Fruit fly (Drosophila melanogaster) whole organism, embryonic: ENCODE measurements around the gene TfAP-2.
A peak's percentile ranks its signal among the peaks of the same experiment; 100 is the strongest.

Experiments
- Awh ChIP-seq: fragments of 200-800 bp; sonication (Bioruptor generic); IDR thresholded peaks from 2 replicates; pipeline ENCODE4, ENCODE4 v1.3.6; 2022; ENCODE audit warnings: missing biosample characterization, missing genetic modification characterization
- Blimp-1 ChIP-seq: fragments of 200-800 bp; sonication (Bioruptor generic); optimal IDR thresholded peaks from 3 replicates; lab custom pipeline; 2018; ENCODE audit warnings: missing biosample characterization, missing genetic modification characterization, mild to moderate bottlenecking, moderate library complexity, missing genetic modification reagents
- CG10431 ChIP-seq: fragments of 200-800 bp; sonication (Bioruptor generic); optimal IDR thresholded peaks from 3 replicates; lab custom pipeline; 2018; ENCODE audit warnings: missing biosample characterization, mild to moderate bottlenecking, missing genetic modification characterization
- CG10959 ChIP-seq: fragments of 200-800 bp; sonication (Bioruptor generic); IDR thresholded peaks from 2 replicates; pipeline ENCODE4 v1.3.6; 2022; ENCODE audit warnings: missing biosample characterization, missing genetic modification characterization
- CG30403 ChIP-seq: fragments of 200-800 bp; sonication (Bioruptor generic); optimal IDR thresholded peaks from 3 replicates; lab custom pipeline; 2016; ENCODE audit warnings: missing biosample characterization, missing genetic modification characterization
- CG34376 ChIP-seq: fragments of 200-800 bp; sonication (Bioruptor generic); optimal IDR thresholded peaks from 2 replicates; lab custom pipeline; 2018; ENCODE audit warnings: missing biosample characterization, mild to moderate bottlenecking, missing genetic modification characterization
- CG42726 ChIP-seq: fragments of 200-800 bp; sonication (Bioruptor generic); IDR thresholded peaks from 2 replicates; pipeline ENCODE4 v1.3.6; 2022; ENCODE audit warnings: missing biosample characterization, missing genetic modification characterization; ENCODE audit not compliant: partially characterized antibody
- CG43689 ChIP-seq: fragments of 200-800 bp; sonication (Bioruptor generic); IDR thresholded peaks from 2 replicates; pipeline ENCODE4 v1.3.6; 2022; ENCODE audit warnings: missing biosample characterization, missing genetic modification characterization
- CG4707 ChIP-seq: fragments of 200-800 bp; sonication (Bioruptor generic); optimal IDR thresholded peaks from 2 replicates; lab custom pipeline; 2018; ENCODE audit warnings: missing biosample characterization, mild to moderate bottlenecking, missing genetic modification characterization, moderate library complexity
- CG7987 ChIP-seq: fragments of 200-800 bp; sonication (Bioruptor generic); optimal IDR thresholded peaks from 2 replicates; lab custom pipeline; 2018; ENCODE audit warnings: missing biosample characterization, mild to moderate bottlenecking, missing genetic modification characterization, moderate library complexity
- CG8944 ChIP-seq: fragments of 200-800 bp; sonication (Bioruptor generic); optimal IDR thresholded peaks from 3 replicates; lab custom pipeline; 2016; ENCODE audit warnings: missing biosample characterization, missing genetic modification characterization
- CG9609 ChIP-seq: fragments of 200-800 bp; sonication (Bioruptor generic); optimal IDR thresholded peaks from 3 replicates; lab custom pipeline; 2016; ENCODE audit warnings: missing biosample characterization, missing genetic modification characterization
- D19B ChIP-seq: fragments of 200-800 bp; sonication (Bioruptor generic); optimal IDR thresholded peaks from 2 replicates; lab custom pipeline; 2017; ENCODE audit warnings: missing biosample characterization, mild to moderate bottlenecking, missing genetic modification characterization
- Ets65A ChIP-seq: fragments of 200-800 bp; sonication (Bioruptor generic); peaks from one replicate; lab custom pipeline; 2016; ENCODE audit warnings: missing biosample characterization, missing genetic modification characterization
- H15 ChIP-seq: fragments of 200-800 bp; sonication (Bioruptor generic); IDR thresholded peaks from 3 replicates; pipeline ENCODE4 v1.3.6; 2022; ENCODE audit warnings: missing biosample characterization, missing genetic modification characterization
- Max ChIP-seq: fragments of 200-800 bp; sonication (Bioruptor generic); optimal IDR thresholded peaks from 2 replicates; lab custom pipeline; 2016; ENCODE audit warnings: missing biosample characterization, mild to moderate bottlenecking, missing genetic modification characterization
- Med ChIP-seq: fragments of 200-800 bp; sonication (Bioruptor generic); peaks from one replicate; lab custom pipeline; 2016; ENCODE audit warnings: missing biosample characterization, missing genetic modification characterization, mild to moderate bottlenecking, inconsistent platforms, moderate library complexity
- Myb ChIP-seq: fragments of 200-800 bp; sonication (Bioruptor generic); optimal IDR thresholded peaks from 2 replicates; lab custom pipeline; 2016; ENCODE audit warnings: missing biosample characterization, missing genetic modification characterization
- NfI ChIP-seq: fragments of 200-800 bp; sonication (Bioruptor generic); optimal IDR thresholded peaks from 3 replicates; lab custom pipeline; 2018; ENCODE audit warnings: missing biosample characterization, mild to moderate bottlenecking, missing genetic modification characterization, moderate library complexity
- Pdp1 ChIP-seq, 2 experiments: fragments of 200-800 bp; sonication (Bioruptor generic); optimal IDR thresholded peaks; 3 replicates each; lab custom pipeline; 2016; ENCODE audit warnings: missing biosample characterization in 2 of 2, missing genetic modification characterization in 2 of 2, mild to moderate bottlenecking in 1 of 2, moderate library complexity in 1 of 2
- Rx ChIP-seq: fragments of 200-800 bp; sonication (Bioruptor generic); IDR thresholded peaks from 2 replicates; pipeline ENCODE4 v1.3.6; 2022; ENCODE audit warnings: missing biosample characterization, missing genetic modification characterization
- ash1 ChIP-seq: fragments of 200-800 bp; sonication (Bioruptor generic); optimal IDR thresholded peaks from 2 replicates; lab custom pipeline; 2018; ENCODE audit warnings: missing biosample characterization, mild to moderate bottlenecking, missing genetic modification characterization
- crol ChIP-seq: fragments of 200-800 bp; sonication (Bioruptor generic); IDR thresholded peaks from 2 replicates; pipeline ENCODE4 v1.3.6; 2022; ENCODE audit warnings: missing biosample characterization, missing genetic modification characterization
- danr ChIP-seq: fragments of 200-800 bp; sonication (Bioruptor generic); IDR thresholded peaks from 2 replicates; pipeline ENCODE4 v1.3.6; 2022; ENCODE audit warnings: missing biosample characterization, missing genetic modification characterization
- grn ChIP-seq: fragments of 200-800 bp; sonication (Bioruptor generic); optimal IDR thresholded peaks from 3 replicates; lab custom pipeline; 2017; ENCODE audit warnings: missing biosample characterization, missing genetic modification characterization
- inv ChIP-seq: fragments of 200-800 bp; sonication (Bioruptor generic); IDR thresholded peaks from 2 replicates; pipeline ENCODE4 v1.3.6; 2022; ENCODE audit warnings: missing biosample characterization, missing genetic modification characterization; ENCODE audit not compliant: partially characterized antibody
- onecut ChIP-seq: fragments of 200-800 bp; sonication (Bioruptor generic); IDR thresholded peaks from 2 replicates; pipeline ENCODE4 v1.3.6; 2022; ENCODE audit warnings: missing biosample characterization, missing genetic modification characterization
- ranshi ChIP-seq: fragments of 200-800 bp; sonication (Bioruptor generic); IDR thresholded peaks from 2 replicates; pipeline ENCODE4 v1.3.6; 2022; ENCODE audit warnings: missing biosample characterization, missing genetic modification characterization
- sens ChIP-seq: fragments of 200-800 bp; sonication (Bioruptor generic); peaks from one replicate; lab custom pipeline; 2016; ENCODE audit warnings: missing biosample characterization, missing genetic modification characterization
- sisA ChIP-seq: fragments of 200-800 bp; sonication (Bioruptor generic); IDR thresholded peaks from 2 replicates; pipeline ENCODE4 v1.3.6; 2022; ENCODE audit warnings: missing biosample characterization, missing genetic modification characterization
- sr ChIP-seq: fragments of 200-800 bp; sonication (Bioruptor generic); IDR thresholded peaks from 3 replicates; pipeline ENCODE4 v1.3.6; 2022; ENCODE audit warnings: missing biosample characterization, missing genetic modification characterization
- z ChIP-seq: fragments of 200-800 bp; sonication (Bioruptor generic); IDR thresholded peaks from 3 replicates; pipeline ENCODE4 v1.3.6; 2022; ENCODE audit warnings: missing biosample characterization, missing genetic modification characterization

TfAP-2 gene

DNA sequence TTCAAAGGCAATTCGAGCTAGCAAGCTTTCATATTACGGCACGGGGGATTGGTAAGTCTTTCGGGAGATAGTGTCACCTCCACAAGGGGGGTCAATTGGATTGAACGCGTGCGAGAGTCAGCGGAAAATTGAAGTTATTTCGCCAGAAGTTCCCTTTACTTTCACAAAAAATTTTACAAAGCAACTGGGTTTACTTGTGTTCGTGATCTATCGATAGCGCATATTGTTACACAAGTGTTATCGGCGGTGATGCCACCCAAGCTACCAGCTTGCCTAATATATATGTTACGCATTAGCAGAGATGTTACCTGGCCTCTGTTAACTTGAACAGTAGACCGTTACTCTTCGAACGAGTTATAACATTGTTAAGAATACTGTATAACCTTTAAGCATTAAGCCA is 31.9 kb upstream of the TfAP-2 start, which contains the start of gene Wnk (continued):
- TF ChIP-seq CG42726 (GFP tag; lab: Robert Waterston, UW) (peak; percentile 34; the same call in 1 of the 2 replicates), Max (GFP tag; lab: Kevin White, UChicago) (no peak), Myb (GFP tag; lab: Kevin White, UChicago) (peak; percentile 93)

DNA sequence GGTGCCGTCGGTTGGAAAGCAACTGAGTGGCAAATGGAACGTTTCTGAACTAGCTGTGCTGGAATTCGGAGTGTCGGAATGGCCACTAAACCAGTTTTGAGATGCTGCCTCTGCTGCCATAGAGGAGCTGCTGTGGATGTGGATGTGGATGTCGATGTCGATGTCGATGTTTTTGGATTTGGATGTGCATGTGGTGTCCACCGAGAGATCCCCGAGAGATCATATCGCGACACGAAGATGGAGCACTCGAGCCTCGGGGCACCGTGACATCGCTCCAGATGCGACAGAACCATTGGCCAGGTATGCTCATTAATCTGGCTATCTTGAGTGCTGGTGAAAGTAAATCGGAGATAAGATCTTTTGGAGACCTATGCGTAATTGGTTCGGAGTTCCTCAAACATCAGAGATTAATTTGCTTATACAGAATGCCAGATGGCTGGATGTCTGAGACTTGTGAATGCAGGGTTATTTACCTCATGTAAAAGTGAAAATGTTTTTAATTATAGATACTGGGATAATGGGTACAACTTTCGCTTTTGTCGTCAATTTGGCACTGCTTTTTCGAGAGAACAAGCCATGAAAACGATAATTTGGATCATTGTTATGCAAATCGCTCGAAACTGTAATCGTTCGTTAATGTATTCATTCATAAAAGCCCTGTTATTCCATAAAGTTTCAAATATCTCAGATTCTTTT is 28.3 kb upstream of the TfAP-2 start, which contains the start of gene CG7173:
Gene CG7173 (minus strand): TSS at position 51 of the 696 bp plus-strand sequence.
- TF ChIP-seq onecut (no peak), Blimp-1 (GFP tag; lab: Kevin White, UChicago) (peak; percentile 90), grn (peak; percentile 33), Awh (GFP tag; lab: Robert Waterston, UW) (0 out of 2 replicates have a peak, but pooled peaks have one; percentile 11), CG43689 (no peak)

DNA sequence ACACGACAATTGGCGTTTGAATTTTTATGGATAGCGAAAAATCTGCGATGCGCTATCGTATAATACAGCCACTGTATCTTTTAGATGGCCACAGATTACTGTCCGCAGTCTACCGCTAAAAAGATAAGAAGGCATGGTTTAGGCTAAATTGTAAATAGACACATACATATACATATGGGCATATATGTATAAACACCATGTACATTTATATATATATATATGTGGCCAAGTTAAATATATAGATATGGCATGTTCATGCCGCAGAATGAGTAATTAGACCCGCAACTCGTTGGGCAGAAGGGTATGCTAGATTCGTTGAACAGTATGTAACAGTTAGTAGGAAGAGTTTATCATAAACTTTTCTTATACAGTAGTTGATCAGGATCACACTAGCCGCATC is 24.5 kb upstream of the TfAP-2 start, which contains the start of gene CapaR:
Gene CapaR (minus strand): TSS at position 101 of the 400 bp plus-strand sequence.
- TF ChIP-seq D19B (GFP tag; lab: Kevin White, UChicago) (peak; percentile 22), Ets65A (GFP tag; lab: Kevin White, UChicago) (peak; percentile 37), H15 (GFP tag; lab: Robert Waterston, UW) (no peak)

DNA sequence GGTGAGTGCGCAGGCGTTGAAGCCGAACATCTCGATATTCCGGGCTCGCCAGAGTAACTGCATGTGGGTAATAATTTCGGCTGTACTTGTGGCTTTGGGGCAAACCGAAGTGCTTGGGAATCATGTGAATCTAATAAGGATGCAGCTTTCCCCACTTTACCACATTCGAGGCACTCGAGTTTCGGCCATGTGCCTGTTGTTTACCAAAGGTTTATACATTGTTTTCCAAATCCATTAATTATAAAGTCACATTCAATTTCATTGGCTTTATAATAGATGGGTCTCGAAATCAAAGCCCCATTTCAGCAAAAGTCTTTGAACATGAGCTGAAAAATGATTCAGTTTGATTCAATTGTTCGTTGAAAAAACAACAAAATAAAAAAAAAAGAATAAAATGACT is 21.5 kb upstream of the TfAP-2 start, which contains the start of gene CG7634:
Gene CG7634 (plus strand): TSS at position 301 of the 400 bp plus-strand sequence.
- TF ChIP-seq CG8944 = no peak
- TF ChIP-seq CG30403 (GFP tag; lab: Kevin White, UChicago) = no peak
- no peak for TF ChIP-seq sisA (GFP tag; lab: Robert Waterston, UW)
- TF ChIP-seq CG4707 (GFP tag; lab: Kevin White, UChicago) = no peak
- no peak for TF ChIP-seq Med (GFP tag; lab: Kevin White, UChicago)
- no peak for TF ChIP-seq ranshi (GFP tag; lab: Robert Waterston, UW)
- TF ChIP-seq sr (GFP tag; lab: Robert Waterston, UW) = no peak
- no peak for TF ChIP-seq ash1 (GFP tag; lab: Kevin White, UChicago)

DNA sequence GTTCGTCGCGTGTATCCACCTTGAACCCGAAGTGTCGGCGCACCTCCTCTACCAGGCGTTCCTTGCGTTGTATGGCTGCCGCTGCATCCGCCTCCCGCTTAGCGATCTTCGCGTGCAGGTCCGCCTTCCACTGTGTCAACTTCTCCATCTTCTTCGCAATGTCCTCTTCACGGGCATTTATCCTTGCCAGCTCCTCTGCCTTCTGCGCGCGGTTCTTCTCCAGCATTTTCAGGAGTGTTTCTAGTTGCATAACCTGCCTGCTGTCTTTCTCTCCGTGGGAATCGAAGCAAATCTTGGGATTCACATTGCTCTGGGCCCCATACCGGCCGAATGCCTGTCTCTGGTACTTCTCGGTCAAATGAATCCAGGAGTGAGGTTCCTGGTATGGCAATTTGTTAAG is 18.4 kb upstream of the TfAP-2 start:
- TF ChIP-seq CG10959 = no peak
- no peak for TF ChIP-seq danr (GFP tag; lab: Robert Waterston, UW)
- TF ChIP-seq CG9609 (GFP tag; lab: Kevin White, UChicago) = no peak
- TF ChIP-seq CG34376 (GFP tag; lab: Kevin White, UChicago) = no peak
- peak; percentile 85 for TF ChIP-seq Ets65A (GFP tag; lab: Kevin White, UChicago)
- TF ChIP-seq CG7987 = no peak
- TF ChIP-seq Rx (GFP tag; lab: Robert Waterston, UW) = no peak
- TF ChIP-seq CG10431 (GFP tag; lab: Kevin White, UChicago) = no peak
- no peak for TF ChIP-seq crol (GFP tag; lab: Robert Waterston, UW)
- TF ChIP-seq z = no peak
- no peak for TF ChIP-seq inv (GFP tag; lab: Robert Waterston, UW)
- TF ChIP-seq Pdp1 (GFP tag; optimal IDR thresholded peaks at IDR 0.05; lab: Kevin White, UChicago) = peak in 1 of 2 experiments; percentile 92
- peak; percentile 44 for TF ChIP-seq sens
- TF ChIP-seq NfI = no peak
- peak; percentile 65 for TF ChIP-seq Med (GFP tag; lab: Kevin White, UChicago)
